Worm (Caenorhabditis elegans): Measurements from ENCODE around the gene Y67H2A.10.

Y67H2A.10 gene

ce11 chrIV:13240078-13240841 lies 49.0 kb downstream of the Y67H2A.10 start, which contains the start of gene rpl-12 (continued):
- TF ChIP-seq nhr-120 (GFP tag; IDR thresholded peaks at IDR 0.05) (no peak), lin-35 (GFP tag; optimal IDR thresholded peaks at IDR 0.05) (peak; percentile 73 to 99 (median 85)), F57A8.1 (GFP tag; optimal IDR thresholded peaks at IDR 0.05) (no peak), Y53G8AR.9 (GFP tag; conservative IDR thresholded peaks at IDR 0.05) (peak; percentile 99), ceh-58 (GFP tag; IDR thresholded peaks at IDR 0.05) (no peak), F10E7.11 (tag; optimal IDR thresholded peaks at IDR 0.05) (peak; percentile 71), Y95B8A.8 (GFP tag; IDR thresholded peaks at IDR 0.05) (peak; percentile 96), dox-1 (GFP tag; IDR thresholded peaks at IDR 0.05) (peak; percentile 99), egrh-3 (GFP tag; IDR thresholded peaks at IDR 0.05) (peak; percentile 54; the same call in 1 of the 2 replicates), K12H6.12 (tag; optimal IDR thresholded peaks at IDR 0.05) (peak; percentile 97), C06A6.2 (GFP tag; conservative IDR thresholded peaks at IDR 0.05) (peak; percentile 94), snpc-3.4 (tag; optimal IDR thresholded peaks at IDR 0.05) (peak; percentile 90), hmg-20 (GFP tag; IDR thresholded peaks at IDR 0.05) (peak; percentile 87), hrde-1 (tag; optimal IDR thresholded peaks at IDR 0.05; ENCODE audit: borderline replicate concordance) (peak; percentile 92), nhr-80 (tag; optimal IDR thresholded peaks at IDR 0.05) (peak; percentile 91), ama-1 (optimal IDR thresholded peaks at IDR 0.05) (no peak), ama-1 (GFP tag; optimal IDR thresholded peaks at IDR 0.05) (no peak), nhr-90 (tag; optimal IDR thresholded peaks at IDR 0.05) (peak; percentile 62), zim-3 (tag; optimal IDR thresholded peaks at IDR 0.05) (peak; percentile 55), nfyb-1 (GFP tag; IDR thresholded peaks at IDR 0.05) (peak; percentile 98), F49E8.2 (tag; optimal IDR thresholded peaks at IDR 0.05; ENCODE audit: insufficient read depth) (peak; percentile 92), sdz-38 (tag; optimal IDR thresholded peaks at IDR 0.05) (no peak), B0261.1 (tag; optimal IDR thresholded peaks at IDR 0.05) (peak; percentile 40), Y53F4B.3 (GFP tag; IDR thresholded peaks at IDR 0.05) (0 out of 2 replicates have a peak, but pooled peaks have one; percentile 23), let-526 (GFP tag; IDR thresholded peaks at IDR 0.05) (peak; percentile 20), ceh-27 (GFP tag; optimal IDR thresholded peaks at IDR 0.05) (peak; percentile 98), ceh-40 (GFP tag; IDR thresholded peaks at IDR 0.05) (no peak), lag-1 (GFP tag; IDR thresholded peaks at IDR 0.05) (no peak), ZK185.1 (tag; optimal IDR thresholded peaks at IDR 0.05; ENCODE audit: poor library complexity, severe bottlenecking) (peak; percentile 96), lir-1 (GFP tag; conservative IDR thresholded peaks at IDR 0.05) (peak; percentile 97), madf-6 (GFP tag; IDR thresholded peaks at IDR 0.05) (peak; percentile 95), rpc-1 (optimal IDR thresholded peaks at IDR 0.05) (no peak), rpc-1 (tag; optimal IDR thresholded peaks at IDR 0.05) (no peak), Y67H2A.10 (GFP tag; conservative IDR thresholded peaks at IDR 0.05) (peak; percentile 91), K11D2.4 (GFP tag; IDR thresholded peaks at IDR 0.05) (peak; percentile 97), aptf-3 (GFP tag; IDR thresholded peaks at IDR 0.05) (no peak), sea-2 (GFP tag; IDR thresholded peaks at IDR 0.05) (peak; percentile 77; the same call in 1 of the 2 replicates), egl-18 (GFP tag; IDR thresholded peaks at IDR 0.05) (no peak; the same call in 1 of the 2 replicates), F37B4.10 (GFP tag; IDR thresholded peaks at IDR 0.05) (0 out of 2 replicates have a peak, but pooled peaks have one; percentile 11), F55B11.4 (tag; optimal IDR thresholded peaks at IDR 0.05; ENCODE audit: borderline replicate concordance, insufficient read depth) (no peak), attf-5 (GFP tag; optimal IDR thresholded peaks at IDR 0.05) (peak; percentile 100), pha-4 (tag; optimal IDR thresholded peaks at IDR 0.05) (peak; percentile 94), fkh-3 (tag; optimal IDR thresholded peaks at IDR 0.05) (no peak), nhr-179 (tag; optimal IDR thresholded peaks at IDR 0.05) (no peak), ccch-3 (GFP tag; optimal IDR thresholded peaks at IDR 0.05) (no peak), nfya-1 (tag; optimal IDR thresholded peaks at IDR 0.05; ENCODE audit: borderline replicate concordance, insufficient read depth) (no peak), madf-10 (tag; optimal IDR thresholded peaks at IDR 0.05) (peak; percentile 95), mxl-1 (tag; optimal IDR thresholded peaks at IDR 0.05) (no peak)

All from whole organism, young adult.